Comparison of ENCODE assay signal across 6 fruit fly cellular contexts in the genomic region with DNA sequence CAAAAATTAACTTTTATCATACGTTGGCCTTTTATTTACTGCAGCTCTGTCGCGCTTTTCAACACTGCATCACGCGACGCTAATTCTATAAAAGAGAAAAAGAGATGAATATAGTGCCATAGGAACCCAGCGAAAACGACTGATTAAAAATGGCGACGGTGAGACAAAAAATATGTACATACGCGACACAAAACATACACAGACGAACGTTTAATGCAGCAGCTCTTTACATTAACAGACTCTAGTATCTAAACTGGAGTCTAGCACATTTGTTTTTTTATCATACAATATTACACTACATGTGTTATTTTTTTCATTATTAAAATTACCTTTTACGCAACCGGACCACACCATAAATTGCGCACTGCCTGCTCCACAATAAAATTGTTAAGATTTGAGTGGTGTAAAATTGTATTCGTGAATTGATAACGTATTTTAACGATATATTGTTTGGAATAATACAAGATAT.
TF ChIP-seq lines count a peak whose summit lies in the region.

No protein-coding gene starts in this region.

- no peak for TF ChIP-seq CTCF in whole organism, embryonic (GFP tag; optimal IDR thresholded peaks at IDR 0.05; lab: Kevin White, UChicago)

TF ChIP-seq in whole organism, 6 proteins besides CTCF, POLR2A, EP300 and RAD21:
- no peak for TF ChIP-seq Dll (optimal IDR thresholded peaks at IDR 0.05; lab: Kevin White, UChicago)
- no peak for TF ChIP-seq psq (optimal IDR thresholded peaks at IDR 0.05; lab: Kevin White, UChicago)
- no peak for TF ChIP-seq pan (optimal IDR thresholded peaks at IDR 0.05; lab: Kevin White, UChicago)
- TF ChIP-seq CG8478 (optimal IDR thresholded peaks at IDR 0.05; lab: Kevin White, UChicago) = peak; percentile 52

TF ChIP-seq in whole organism, adult, 20 proteins besides CTCF, POLR2A, EP300 and RAD21 (continues in another document):
- TF ChIP-seq Mnt (GFP tag; optimal IDR thresholded peaks at IDR 0.05; lab: Kevin White, UChicago) = peak; percentile 62
- peak; percentile 20 for TF ChIP-seq bab1 (GFP tag; optimal IDR thresholded peaks at IDR 0.05; lab: Kevin White, UChicago)
- peak; percentile 52 for TF ChIP-seq CG1620 (GFP tag; optimal IDR thresholded peaks at IDR 0.05; lab: Kevin White, UChicago)
- TF ChIP-seq cnc (optimal IDR thresholded peaks at IDR 0.05; lab: Kevin White, UChicago) = no peak
- TF ChIP-seq Clk (GFP tag; optimal IDR thresholded peaks at IDR 0.05; lab: Kevin White, UChicago) = no peak
- peak; percentile 42 for TF ChIP-seq CG5204 (GFP tag; optimal IDR thresholded peaks at IDR 0.05; lab: Kevin White, UChicago)
- TF ChIP-seq ovo (GFP tag; optimal IDR thresholded peaks at IDR 0.05; lab: Kevin White, UChicago) = peak; percentile 21
- TF ChIP-seq pad (GFP tag; optimal IDR thresholded peaks at IDR 0.05; lab: Kevin White, UChicago) = peak; percentile 57
- peak; percentile 30 for TF ChIP-seq tj (GFP tag; optimal IDR thresholded peaks at IDR 0.05; lab: Kevin White, UChicago)
- TF ChIP-seq Hr96 (GFP tag; optimal IDR thresholded peaks at IDR 0.05; lab: Kevin White, UChicago) = no peak
- TF ChIP-seq toe (GFP tag; optimal IDR thresholded peaks at IDR 0.05; lab: Kevin White, UChicago) = peak; percentile 33
- peak; percentile 35 for TF ChIP-seq CG11617 (GFP tag; optimal IDR thresholded peaks at IDR 0.05; lab: Kevin White, UChicago)
- TF ChIP-seq Crg-1 (GFP tag; optimal IDR thresholded peaks at IDR 0.05; lab: Kevin White, UChicago) = peak; percentile 55
- peak; percentile 25 for TF ChIP-seq CG7045 (GFP tag; optimal IDR thresholded peaks at IDR 0.05; lab: Kevin White, UChicago)
- TF ChIP-seq cic (GFP tag; optimal IDR thresholded peaks at IDR 0.05; lab: Kevin White, UChicago) = peak; percentile 53
- peak; percentile 39 for TF ChIP-seq CG12768 (GFP tag; optimal IDR thresholded peaks at IDR 0.05; lab: Kevin White, UChicago)

TF ChIP-seq in whole organism, embryonic, 481 proteins besides CTCF, POLR2A, EP300 and RAD21 (continues in another document):
- no peak for TF ChIP-seq CG6254 (GFP tag; optimal IDR thresholded peaks at IDR 0.05; lab: Kevin White, UChicago)
- TF ChIP-seq CG30403 (GFP tag; optimal IDR thresholded peaks at IDR 0.05; lab: Kevin White, UChicago) = peak; percentile 4
- TF ChIP-seq CG9609 (GFP tag; optimal IDR thresholded peaks at IDR 0.05; lab: Kevin White, UChicago) = peak; percentile 5
- TF ChIP-seq CG2120 (GFP tag; optimal IDR thresholded peaks at IDR 0.05; lab: Kevin White, UChicago) = peak; percentile 9
- no peak for TF ChIP-seq oc (tag; optimal IDR thresholded peaks at IDR 0.05; lab: Kevin White, UChicago)
- peak; percentile 27; the same call in 1 of the 2 replicates for TF ChIP-seq CG14441 (GFP tag; IDR thresholded peaks at IDR 0.05; lab: Robert Waterston, UW)
- peak; percentile 36; the same call in 1 of the 2 replicates for TF ChIP-seq MBD-R2 (GFP tag; IDR thresholded peaks at IDR 0.05; lab: Robert Waterston, UW)
- TF ChIP-seq CHES-1-like (GFP tag; optimal IDR thresholded peaks at IDR 0.05; lab: Kevin White, UChicago) = peak; percentile 46
- peak; percentile 57; the same call in 1 of the 3 replicates for TF ChIP-seq zfh1 (GFP tag; IDR thresholded peaks at IDR 0.05; lab: Robert Waterston, UW)
- no peak for TF ChIP-seq CG6683 (GFP tag; optimal IDR thresholded peaks at IDR 0.05; lab: Kevin White, UChicago)
- TF ChIP-seq chn (GFP tag; optimal IDR thresholded peaks at IDR 0.05; lab: Kevin White, UChicago) = peak; percentile 43
- 0 out of 2 replicates have a peak, but pooled peaks have one; percentile 21 for TF ChIP-seq Xrp1 (GFP tag; IDR thresholded peaks at IDR 0.05; lab: Robert Waterston, UW)
- TF ChIP-seq Pdp1 (GFP tag; optimal IDR thresholded peaks at IDR 0.05; lab: Kevin White, UChicago) = peak in 1 of 2 experiments; percentile 14
- TF ChIP-seq HmgZ (tag; optimal IDR thresholded peaks at IDR 0.05; lab: Kevin White, UChicago) = peak; percentile 25
- no peak for TF ChIP-seq HHEX (GFP tag; optimal IDR thresholded peaks at IDR 0.05; lab: Kevin White, UChicago)

TF ChIP-seq in whole organism, prepupa, 60 proteins besides CTCF, POLR2A, EP300 and RAD21 (continues in another document):
- peak; percentile 5 for TF ChIP-seq lz (GFP tag; optimal IDR thresholded peaks at IDR 0.05; lab: Kevin White, UChicago)
- peak; percentile 40 for TF ChIP-seq topi (GFP tag; optimal IDR thresholded peaks at IDR 0.05; lab: Kevin White, UChicago)
- no peak for TF ChIP-seq CG3919 (GFP tag; optimal IDR thresholded peaks at IDR 0.05; lab: Kevin White, UChicago)
- TF ChIP-seq achi (GFP tag; optimal IDR thresholded peaks at IDR 0.05; lab: Kevin White, UChicago) = no peak
- peak; percentile 50 for TF ChIP-seq Sox102F (GFP tag; optimal IDR thresholded peaks at IDR 0.05; lab: Kevin White, UChicago)
- TF ChIP-seq Eip78C (GFP tag; lab: Kevin White, UChicago) = peak; percentile 50
- peak; percentile 49 for TF ChIP-seq esn (GFP tag; optimal IDR thresholded peaks at IDR 0.05; lab: Kevin White, UChicago)
- TF ChIP-seq Met (GFP tag; optimal IDR thresholded peaks at IDR 0.05; lab: Kevin White, UChicago) = peak; percentile 30
- peak; percentile 19 for TF ChIP-seq CG6792 (GFP tag; optimal IDR thresholded peaks at IDR 0.05; lab: Kevin White, UChicago)
- peak; percentile 7 for TF ChIP-seq Blimp-1 (GFP tag; optimal IDR thresholded peaks at IDR 0.05; lab: Kevin White, UChicago)
- no peak for TF ChIP-seq CG16779 (tag; optimal IDR thresholded peaks at IDR 0.05; lab: Kevin White, UChicago)
- TF ChIP-seq cyc (GFP tag; optimal IDR thresholded peaks at IDR 0.05; lab: Kevin White, UChicago) = peak; percentile 3
- peak; percentile 9 for TF ChIP-seq Ets21C (GFP tag; optimal IDR thresholded peaks at IDR 0.05; lab: Kevin White, UChicago)
- TF ChIP-seq Hr4 (GFP tag; optimal IDR thresholded peaks at IDR 0.05; lab: Kevin White, UChicago) = peak; percentile 3
- no peak for TF ChIP-seq fkh (GFP tag; optimal IDR thresholded peaks at IDR 0.05; lab: Kevin White, UChicago)
- TF ChIP-seq Eip75B (GFP tag; optimal IDR thresholded peaks at IDR 0.05; lab: Kevin White, UChicago) = no peak
- TF ChIP-seq Smox (GFP tag; optimal IDR thresholded peaks at IDR 0.05; lab: Kevin White, UChicago) = peak; percentile 41
- TF ChIP-seq Eip93F (GFP tag; optimal IDR thresholded peaks at IDR 0.05; lab: Kevin White, UChicago) = peak; percentile 12

TF ChIP-seq in whole organism, pupa, 21 proteins besides CTCF, POLR2A, EP300 and RAD21:
- peak; percentile 4 for TF ChIP-seq Snoo (tag; optimal IDR thresholded peaks at IDR 0.05; lab: Kevin White, UChicago)
- TF ChIP-seq CG34367 (tag; optimal IDR thresholded peaks at IDR 0.05; lab: Kevin White, UChicago) = no peak
- TF ChIP-seq Pif1B (GFP tag; optimal IDR thresholded peaks at IDR 0.05; lab: Kevin White, UChicago) = peak; percentile 28
- no peak for TF ChIP-seq CG9948 (tag; optimal IDR thresholded peaks at IDR 0.05; lab: Kevin White, UChicago)
- peak; percentile 29 for TF ChIP-seq Ets98B (GFP tag; IDR thresholded peaks at IDR 0.05; lab: Robert Waterston, UW)
- TF ChIP-seq CG8159 (tag; optimal IDR thresholded peaks at IDR 0.05; lab: Kevin White, UChicago) = no peak
- no peak for TF ChIP-seq rn (GFP tag; IDR thresholded peaks at IDR 0.05; lab: Robert Waterston, UW)
TF ChIP-seq in whole organism, pupa: peak in this region for 3.

TF ChIP-seq in whole organism, wandering third instar larva, 38 proteins besides CTCF, POLR2A, EP300 and RAD21:
- TF ChIP-seq usp (GFP tag; optimal IDR thresholded peaks at IDR 0.05; lab: Kevin White, UChicago) (no peak), dmrt93B (GFP tag; optimal IDR thresholded peaks at IDR 0.05; lab: Kevin White, UChicago) (no peak), psq (GFP tag; optimal IDR thresholded peaks at IDR 0.05; lab: Kevin White, UChicago) (no peak), Rel (GFP tag; optimal IDR thresholded peaks at IDR 0.05; lab: Kevin White, UChicago) (peak; percentile 10), Rel (tag; optimal IDR thresholded peaks at IDR 0.05; lab: Kevin White, UChicago) (no peak), tai (GFP tag; optimal IDR thresholded peaks at IDR 0.05; lab: Kevin White, UChicago) (peak; percentile 32), CG9705 (GFP tag; optimal IDR thresholded peaks at IDR 0.05; lab: Kevin White, UChicago) (peak; percentile 15), Hr78 (GFP tag; optimal IDR thresholded peaks at IDR 0.05; lab: Kevin White, UChicago) (no peak), Abd-B (GFP tag; optimal IDR thresholded peaks at IDR 0.05; lab: Kevin White, UChicago) (no peak), br (GFP tag; optimal IDR thresholded peaks at IDR 0.05; lab: Kevin White, UChicago) (peak; percentile 59), Sp1 (GFP tag; optimal IDR thresholded peaks at IDR 0.05; lab: Kevin White, UChicago) (no peak), OdsH (GFP tag; optimal IDR thresholded peaks at IDR 0.05; lab: Kevin White, UChicago) (peak; percentile 56), brk (GFP tag; optimal IDR thresholded peaks at IDR 0.05; lab: Kevin White, UChicago) (no peak), CG32264 (GFP tag; optimal IDR thresholded peaks at IDR 0.05; lab: Kevin White, UChicago) (no peak), dsf (GFP tag; optimal IDR thresholded peaks at IDR 0.05; lab: Kevin White, UChicago; ENCODE audit: borderline replicate concordance) (no peak), fru (GFP tag; optimal IDR thresholded peaks at IDR 0.05; lab: Kevin White, UChicago) (peak; percentile 85), Hr83 (GFP tag; optimal IDR thresholded peaks at IDR 0.05; lab: Kevin White, UChicago; ENCODE audit: poor library complexity, severe bottlenecking) (peak; percentile 66), CrebA (GFP tag; optimal IDR thresholded peaks at IDR 0.05; lab: Kevin White, UChicago; ENCODE audit: borderline replicate concordance) (peak; percentile 47), h (GFP tag; optimal IDR thresholded peaks at IDR 0.05; lab: Kevin White, UChicago) (peak; percentile 67), pan (optimal IDR thresholded peaks at IDR 0.05; lab: Kevin White, UChicago) (no peak), Dfd (GFP tag; optimal IDR thresholded peaks at IDR 0.05; lab: Kevin White, UChicago) (no peak), N (GFP tag; optimal IDR thresholded peaks at IDR 0.05; lab: Kevin White, UChicago) (peak; percentile 30), Jra (GFP tag; optimal IDR thresholded peaks at IDR 0.05; lab: Kevin White, UChicago) (no peak), Vsx2 (GFP tag; optimal IDR thresholded peaks at IDR 0.05; lab: Kevin White, UChicago; ENCODE audit: partially characterized antibody) (peak; percentile 47), jim (GFP tag; optimal IDR thresholded peaks at IDR 0.05; lab: Kevin White, UChicago) (no peak), Mio (GFP tag; optimal IDR thresholded peaks at IDR 0.05; lab: Kevin White, UChicago) (no peak), Hnf4 (GFP tag; optimal IDR thresholded peaks at IDR 0.05; lab: Kevin White, UChicago) (peak; percentile 55), Dif (GFP tag; optimal IDR thresholded peaks at IDR 0.05; lab: Kevin White, UChicago; ENCODE audit: partially characterized antibody) (no peak)
